Fruit fly (Drosophila melanogaster): Measurements from ENCODE around the gene CG31139.

- no peak for TF ChIP-seq bab1 (GFP tag; optimal IDR thresholded peaks at IDR 0.05)
- no peak for TF ChIP-seq Crg-1 (GFP tag; optimal IDR thresholded peaks at IDR 0.05)
- TF ChIP-seq CG11617 (GFP tag; optimal IDR thresholded peaks at IDR 0.05): no peak
- no peak for TF ChIP-seq Clk (GFP tag; optimal IDR thresholded peaks at IDR 0.05)
- TF ChIP-seq Mnt (GFP tag; optimal IDR thresholded peaks at IDR 0.05): no peak
- no peak for TF ChIP-seq kay (GFP tag; ENCODE audit: borderline replicate concordance)
Measured at dm6 chr3R:22776457-22776856, 27.6 kb upstream of the CG31139 start.
